Fruit fly (Drosophila melanogaster) whole organism, embryonic: ENCODE results near the gene Trax.

Experiments
- B-H1 ChIP-seq: fragments of 200-800 bp; sonication (Bioruptor generic); IDR thresholded peaks from 3 replicates; pipeline ENCODE4 v1.3.6; 2022; ENCODE audit warnings: missing biosample characterization, missing genetic modification characterization
- B-H2 ChIP-seq: fragments of 200-800 bp; sonication (Bioruptor generic); optimal IDR thresholded peaks from 2 replicates; lab custom pipeline; 2018; ENCODE audit warnings: missing biosample characterization, mild to moderate bottlenecking, missing genetic modification characterization
- Bteb2 ChIP-seq: fragments of 200-800 bp; sonication (Bioruptor generic); optimal IDR thresholded peaks from 2 replicates; lab custom pipeline; 2016; ENCODE audit warnings: missing biosample characterization, missing genetic modification characterization
- C15 ChIP-seq: fragments of 200-800 bp; sonication (Bioruptor generic); IDR thresholded peaks from 3 replicates; pipeline ENCODE4 v1.3.6; 2022; ENCODE audit warnings: missing biosample characterization, missing genetic modification characterization
- CG10543 ChIP-seq: fragments of 200-800 bp; sonication (Bioruptor generic); optimal IDR thresholded peaks from 3 replicates; lab custom pipeline; 2017; ENCODE audit warnings: missing biosample characterization, mild to moderate bottlenecking, missing genetic modification characterization, moderate library complexity
- CG10654 ChIP-seq: fragments of 200-800 bp; sonication (Bioruptor generic); optimal IDR thresholded peaks from 2 replicates; lab custom pipeline; 2016; ENCODE audit warnings: missing biosample characterization, missing genetic modification characterization
- CG11696 ChIP-seq: fragments of 200-800 bp; sonication (Bioruptor generic); IDR thresholded peaks from 2 replicates; pipeline ENCODE4 v1.3.6; 2022; ENCODE audit warnings: missing biosample characterization, missing genetic modification characterization
- CG12071 ChIP-seq: fragments of 200-800 bp; sonication (Bioruptor generic); optimal IDR thresholded peaks from 3 replicates; lab custom pipeline; 2018; ENCODE audit warnings: missing biosample characterization, mild to moderate bottlenecking, missing genetic modification characterization
- CG12104 ChIP-seq: fragments of 200-800 bp; sonication (Bioruptor generic); optimal IDR thresholded peaks from 3 replicates; lab custom pipeline; 2016; ENCODE audit warnings: missing biosample characterization, missing genetic modification characterization
- CG15479 ChIP-seq: fragments of 200-800 bp; sonication (Bioruptor generic); optimal IDR thresholded peaks from 3 replicates; lab custom pipeline; 2019; ENCODE audit warnings: missing biosample characterization, mild to moderate bottlenecking, missing genetic modification characterization, moderate library complexity
- CG17359 ChIP-seq: fragments of 200-800 bp; sonication (Bioruptor generic); optimal IDR thresholded peaks from 3 replicates; lab custom pipeline; 2018; ENCODE audit warnings: missing biosample characterization, mild to moderate bottlenecking, missing genetic modification characterization, moderate library complexity
- CG18476 ChIP-seq: fragments of 200-800 bp; sonication (Bioruptor generic); optimal IDR thresholded peaks from 2 replicates; lab custom pipeline; 2016; ENCODE audit warnings: missing biosample characterization, mild to moderate bottlenecking, missing genetic modification characterization
- CG2129 ChIP-seq: fragments of 200-800 bp; sonication (Bioruptor generic); IDR thresholded peaks from 2 replicates; pipeline ENCODE4 v1.3.6; 2022; ENCODE audit warnings: missing biosample characterization, missing genetic modification characterization; ENCODE audit not compliant: partially characterized antibody
- CG2875 ChIP-seq: fragments of 200-800 bp; sonication (Bioruptor generic); optimal IDR thresholded peaks from 2 replicates; lab custom pipeline; 2017; ENCODE audit warnings: missing biosample characterization, mild to moderate bottlenecking, missing genetic modification characterization, missing genetic modification reagents
- CG34224 ChIP-seq: fragments of 200-800 bp; sonication (Bioruptor generic); IDR thresholded peaks from 3 replicates; pipeline ENCODE4 v1.3.6; 2022; ENCODE audit warnings: missing biosample characterization, missing genetic modification characterization; ENCODE audit not compliant: partially characterized antibody
- CG34422 ChIP-seq: fragments of 200-800 bp; sonication (Bioruptor generic); IDR thresholded peaks from 3 replicates; pipeline ENCODE4 v1.3.6; 2022; ENCODE audit warnings: missing biosample characterization, missing genetic modification characterization
- CG7271 ChIP-seq: fragments of 200-800 bp; sonication (Bioruptor generic); optimal IDR thresholded peaks from 2 replicates; lab custom pipeline; 2018; ENCODE audit warnings: missing biosample characterization, mild to moderate bottlenecking, missing genetic modification characterization, moderate library complexity
- CG7963 ChIP-seq: fragments of 200-800 bp; sonication (Bioruptor generic); IDR thresholded peaks from 3 replicates; pipeline ENCODE4 v1.3.6; 2022; ENCODE audit warnings: missing biosample characterization, missing genetic modification characterization; ENCODE audit not compliant: partially characterized antibody
- CG9817 ChIP-seq: fragments of 200-800 bp; sonication (Bioruptor generic); optimal IDR thresholded peaks from 2 replicates; lab custom pipeline; 2018; ENCODE audit warnings: missing biosample characterization, mild to moderate bottlenecking, missing genetic modification characterization, moderate library complexity
- CoRest ChIP-seq: fragments of 200-800 bp; sonication (Bioruptor generic); optimal IDR thresholded peaks from 3 replicates; lab custom pipeline; 2018; ENCODE audit warnings: missing biosample characterization, mild to moderate bottlenecking, missing genetic modification characterization, moderate library complexity
- E2f1 ChIP-seq: fragments of 200-800 bp; sonication (Bioruptor generic); IDR thresholded peaks from 2 replicates; pipeline ENCODE4 v1.3.6; 2022; ENCODE audit warnings: missing biosample characterization, missing genetic modification characterization
- Fer1 ChIP-seq: fragments of 200-800 bp; sonication (Bioruptor generic); optimal IDR thresholded peaks from 2 replicates; lab custom pipeline; 2017; ENCODE audit warnings: missing biosample characterization, mild to moderate bottlenecking, missing genetic modification characterization
- GATAe ChIP-seq: fragments of 200-800 bp; sonication (Bioruptor generic); conservative IDR thresholded peaks from 2 replicates; pipeline ENCODE4 v1.3.6; 2022; ENCODE audit warnings: missing biosample characterization, missing genetic modification characterization
- HLHmδ ChIP-seq: fragments of 200-800 bp; sonication (Bioruptor generic); optimal IDR thresholded peaks from 2 replicates; lab custom pipeline; 2018; ENCODE audit warnings: missing biosample characterization, mild to moderate bottlenecking, missing genetic modification characterization, moderate library complexity
- HmgD ChIP-seq: fragments of 200-800 bp; sonication (Bioruptor generic); optimal IDR thresholded peaks from 3 replicates; lab custom pipeline; 2016; ENCODE audit warnings: missing biosample characterization, missing genetic modification characterization
- Hsf ChIP-seq: fragments of 200-800 bp; sonication (Bioruptor generic); optimal IDR thresholded peaks from 3 replicates; lab custom pipeline; 2016; ENCODE audit warnings: missing biosample characterization, missing genetic modification characterization
- Lhr ChIP-seq: fragments of 200-800 bp; sonication (Bioruptor generic); optimal IDR thresholded peaks from 3 replicates; lab custom pipeline; 2017; ENCODE audit warnings: mild to moderate bottlenecking, missing biosample characterization, missing genetic modification reagents, missing genetic modification characterization
- Mad ChIP-seq: fragments of 200-800 bp; sonication (Bioruptor generic); optimal IDR thresholded peaks from 2 replicates; lab custom pipeline; 2016; ENCODE audit warnings: missing biosample characterization, missing genetic modification characterization
- Myb ChIP-seq: fragments of 200-800 bp; sonication (Bioruptor generic); optimal IDR thresholded peaks from 2 replicates; lab custom pipeline; 2016; ENCODE audit warnings: missing biosample characterization, missing genetic modification characterization
- Optix ChIP-seq: fragments of 200-800 bp; sonication (Bioruptor generic); IDR thresholded peaks from 3 replicates; pipeline ENCODE4 v1.3.6; 2022; ENCODE audit warnings: missing biosample characterization, missing genetic modification characterization
- Six4 ChIP-seq: fragments of 200-800 bp; sonication (Bioruptor generic); optimal IDR thresholded peaks from 2 replicates; lab custom pipeline; 2016; ENCODE audit warnings: missing biosample characterization, missing genetic modification characterization
- Sry-δ ChIP-seq: fragments of 200-800 bp; sonication (Bioruptor generic); optimal IDR thresholded peaks from 2 replicates; lab custom pipeline; 2016; ENCODE audit warnings: missing biosample characterization, missing genetic modification characterization
- Usf ChIP-seq: fragments of 200-800 bp; sonication (Bioruptor generic); optimal IDR thresholded peaks from 2 replicates; lab custom pipeline; 2017; ENCODE audit warnings: missing genotype, missing biosample characterization, missing genetic modification characterization
- ab ChIP-seq: fragments of 200-800 bp; sonication (Bioruptor generic); optimal IDR thresholded peaks from 2 replicates; lab custom pipeline; 2016; ENCODE audit warnings: missing biosample characterization, missing genetic modification characterization
- az2 ChIP-seq: fragments of 200-800 bp; sonication (Bioruptor generic); optimal IDR thresholded peaks from 3 replicates; lab custom pipeline; 2016; ENCODE audit warnings: missing biosample characterization, missing genetic modification characterization
- cad ChIP-seq: fragments of >200 bp; optimal IDR thresholded peaks from 2 replicates; lab custom pipeline; 2017; ENCODE audit warnings: missing biosample characterization, missing genetic modification characterization
- corto ChIP-seq: fragments of 200-800 bp; sonication (Bioruptor generic); optimal IDR thresholded peaks from 2 replicates; lab custom pipeline; 2016; ENCODE audit warnings: missing biosample characterization, mild to moderate bottlenecking, missing genetic modification characterization, moderate library complexity
- ems ChIP-seq: fragments of 200-800 bp; sonication (Bioruptor generic); optimal IDR thresholded peaks from 3 replicates; lab custom pipeline; 2016; ENCODE audit warnings: missing biosample characterization, missing genetic modification characterization
- gcm2 ChIP-seq: fragments of 200-800 bp; sonication (Bioruptor generic); optimal IDR thresholded peaks from 2 replicates; lab custom pipeline; 2016; ENCODE audit warnings: missing biosample characterization, missing genetic modification characterization
- ham ChIP-seq: fragments of 200-800 bp; sonication (Bioruptor generic); IDR thresholded peaks from 2 replicates; pipeline ENCODE4 v1.3.6; 2022; ENCODE audit warnings: missing biosample characterization, missing genetic modification characterization
- jumu ChIP-seq: fragments of 200-800 bp; sonication (Bioruptor generic); optimal IDR thresholded peaks from 3 replicates; lab custom pipeline; 2016; ENCODE audit warnings: missing biosample characterization, missing genetic modification characterization
- kay ChIP-seq: fragments of 200-800 bp; sonication (Bioruptor generic); optimal IDR thresholded peaks from 2 replicates; lab custom pipeline; 2016; ENCODE audit warnings: missing biosample characterization, missing genetic modification characterization
- mam ChIP-seq: fragments of 200-800 bp; sonication (Bioruptor generic); optimal IDR thresholded peaks from 3 replicates; lab custom pipeline; 2016; ENCODE audit warnings: missing biosample characterization, missing genetic modification characterization
- mld ChIP-seq: fragments of 200-800 bp; sonication (Bioruptor generic); IDR thresholded peaks from 3 replicates; pipeline ENCODE4 v1.3.6; 2022; ENCODE audit warnings: missing biosample characterization, missing genetic modification characterization; ENCODE audit not compliant: partially characterized antibody
- pros ChIP-seq: fragments of 200-800 bp; sonication (Bioruptor generic); optimal IDR thresholded peaks from 3 replicates; lab custom pipeline; 2019; ENCODE audit warnings: missing biosample characterization, mild to moderate bottlenecking, missing genetic modification characterization, moderate library complexity
- sc ChIP-seq, 3 experiments: fragments of >200 bp in 2 of 3; fragments of 200-800 bp in 1 of 3; sonication (Bioruptor generic) in 1 of 3; optimal IDR thresholded peaks; 2 replicates in 2 of 3; 3 replicates in 1 of 3; lab custom pipeline; 2017; ENCODE audit warnings: mild to moderate bottlenecking in 1 of 3, missing biosample characterization in 1 of 3, missing genetic modification characterization in 1 of 3, missing genetic modification reagents in 1 of 3
- sd ChIP-seq: fragments of 200-800 bp; sonication (Bioruptor generic); optimal IDR thresholded peaks from 3 replicates; lab custom pipeline; 2018; ENCODE audit warnings: missing biosample characterization, mild to moderate bottlenecking, missing genetic modification characterization, moderate library complexity
- ttk ChIP-seq: fragments of 200-800 bp; sonication (Bioruptor generic); IDR thresholded peaks from 2 replicates; pipeline ENCODE4 v2.1.2; 2022; ENCODE audit warnings: missing biosample characterization, missing genetic modification characterization
- twi ChIP-seq: fragments of 200-800 bp; optimal IDR thresholded peaks from 2 replicates; lab custom pipeline; 2019; ENCODE audit warnings: missing biosample characterization, mild to moderate bottlenecking, missing genetic modification characterization, moderate library complexity
- unpg ChIP-seq: fragments of 200-800 bp; sonication (Bioruptor generic); optimal IDR thresholded peaks from 3 replicates; lab custom pipeline; 2018; ENCODE audit warnings: missing biosample characterization, mild to moderate bottlenecking, missing genetic modification characterization, moderate library complexity

Trax gene

DNA sequence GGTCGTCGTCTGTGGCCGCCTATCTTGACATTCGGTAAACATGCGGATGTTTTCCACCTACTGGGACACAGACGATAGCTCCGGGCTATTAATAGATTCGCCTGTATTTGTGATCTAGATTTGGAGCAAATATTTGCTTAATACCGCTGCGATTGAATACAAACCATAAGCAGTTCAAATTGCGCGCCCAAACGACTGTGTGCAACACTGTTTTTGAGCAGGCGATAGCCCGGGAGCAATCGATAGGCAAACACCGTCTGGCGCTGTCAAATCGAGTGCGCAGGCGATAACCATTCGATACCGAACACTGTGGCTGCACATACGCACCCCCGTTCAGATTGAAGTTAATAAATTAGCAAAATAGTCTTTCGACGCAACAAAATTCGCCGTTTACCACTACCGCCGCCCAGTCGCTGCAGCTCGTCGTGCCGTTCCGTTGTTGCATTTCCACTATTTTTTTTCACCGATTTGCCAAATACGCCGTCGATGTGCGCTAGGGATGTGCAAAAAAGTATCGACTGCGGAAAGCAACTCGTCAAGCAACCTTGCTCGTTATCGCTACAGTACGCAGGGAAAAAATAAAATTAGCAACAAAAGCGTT is 46.7 kb downstream of the Trax start, which contains the start of gene Atx2 (continued):
- TF ChIP-seq az2 (no peak), ab (no peak), gcm2 (GFP tag; lab: Kevin White, UChicago) (no peak), ham (GFP tag; lab: Robert Waterston, UW) (no peak), HmgD (GFP tag; lab: Kevin White, UChicago) (peak; percentile 70), CG12071 (no peak), CG15479 (GFP tag; lab: Kevin White, UChicago) (no peak), C15 (no peak), CG10654 (GFP tag; lab: Kevin White, UChicago) (peak; percentile 5), CG7963 (GFP tag; lab: Robert Waterston, UW) (peak; percentile 90), CG34224 (GFP tag; lab: Robert Waterston, UW) (peak; percentile 93), CG2129 (GFP tag; lab: Robert Waterston, UW) (peak; percentile 87), cad (no peak), ttk (no peak; the same call in 1 of the 2 replicates), corto (GFP tag; lab: Kevin White, UChicago) (no peak), Usf (GFP tag; lab: Kevin White, UChicago) (no peak), CG7271 (tag; lab: Kevin White, UChicago) (no peak), Myb (GFP tag; lab: Kevin White, UChicago) (peak; percentile 40), CG11696 (GFP tag; lab: Robert Waterston, UW) (no peak), pros (GFP tag; lab: Kevin White, UChicago) (no peak), CG12104 (GFP tag; lab: Kevin White, UChicago) (no peak), CG18476 (GFP tag; lab: Kevin White, UChicago) (peak; percentile 19), GATAe (GFP tag; lab: Robert Waterston, UW) (no peak), Six4 (GFP tag; lab: Kevin White, UChicago) (no peak), Mad (peak; percentile 53), kay (GFP tag; lab: Kevin White, UChicago) (no peak), CG34422 (GFP tag; lab: Robert Waterston, UW) (no peak; the same call in 2 of the 3 replicates), sd (no peak), B-H2 (GFP tag; lab: Kevin White, UChicago) (no peak), unpg (GFP tag; lab: Kevin White, UChicago) (no peak), mld (GFP tag; lab: Robert Waterston, UW) (peak; percentile 95), E2f1 (GFP tag; lab: Robert Waterston, UW) (peak; percentile 38; the same call in 1 of the 2 replicates), Sry-δ (GFP tag; lab: Kevin White, UChicago) (peak; percentile 97), CG2875 (GFP tag; lab: Kevin White, UChicago) (no peak), CoRest (tag; lab: Kevin White, UChicago) (peak; percentile 56), Bteb2 (GFP tag; lab: Kevin White, UChicago) (peak; percentile 24), twi (tag; lab: Kevin White, UChicago) (no peak), HLHmδ (GFP tag; lab: Kevin White, UChicago) (no peak), mam (GFP tag; lab: Kevin White, UChicago) (peak; percentile 39), CG9817 (tag; lab: Kevin White, UChicago) (peak; percentile 28), Fer1 (peak; percentile 18), Optix (GFP tag; lab: Robert Waterston, UW) (no peak), sc (optimal IDR thresholded peaks at IDR 0.05; lab: Kevin White, UChicago) (no peak), sc (GFP tag; optimal IDR thresholded peaks at IDR 0.05; lab: Kevin White, UChicago) (no peak), Lhr (GFP tag; lab: Kevin White, UChicago) (peak; percentile 49), Hsf (GFP tag; lab: Kevin White, UChicago) (peak; percentile 16), CG10543 (peak; percentile 33), B-H1 (GFP tag; lab: Robert Waterston, UW) (no peak), jumu (GFP tag; lab: Kevin White, UChicago) (peak; percentile 57), CG17359 (tag; lab: Kevin White, UChicago) (peak; percentile 18), ems (GFP tag; lab: Kevin White, UChicago) (peak; percentile 27)
